Fruit fly (Drosophila melanogaster) whole organism, embryonic: ENCODE results near the gene Nep5.
A peak's percentile ranks its signal among the peaks of the same experiment; 100 is the strongest.

ENCODE experiments used
- Atf3 ChIP-seq: fragments of 200-800 bp; sonication (Bioruptor generic); optimal IDR thresholded peaks from 3 replicates; lab custom pipeline; 2016; ENCODE audit warnings: missing biosample characterization, missing genetic modification characterization
- BEAF-32 ChIP-seq: fragments of 200-800 bp; sonication (Bioruptor generic); optimal IDR thresholded peaks from 3 replicates; lab custom pipeline; 2017; ENCODE audit warnings: missing biosample characterization, missing genetic modification characterization, mild to moderate bottlenecking, moderate library complexity, missing genetic modification reagents
- CG1024 ChIP-seq: fragments of 200-800 bp; sonication (Bioruptor generic); IDR thresholded peaks from 2 replicates; pipeline ENCODE4 v1.3.6; 2022; ENCODE audit warnings: missing biosample characterization, missing genetic modification characterization
- CG10462 ChIP-seq: fragments of 200-800 bp; sonication (Bioruptor generic); optimal IDR thresholded peaks from 2 replicates; lab custom pipeline; 2016; ENCODE audit warnings: missing biosample characterization, missing genetic modification characterization
- CG12071 ChIP-seq: fragments of 200-800 bp; sonication (Bioruptor generic); optimal IDR thresholded peaks from 3 replicates; lab custom pipeline; 2018; ENCODE audit warnings: missing biosample characterization, mild to moderate bottlenecking, missing genetic modification characterization
- CG12391 ChIP-seq: fragments of 200-800 bp; sonication (Bioruptor generic); optimal IDR thresholded peaks from 3 replicates; lab custom pipeline; 2018; ENCODE audit warnings: missing biosample characterization, mild to moderate bottlenecking, missing genetic modification characterization, moderate library complexity
- CG12659 ChIP-seq: fragments of 200-800 bp; sonication (Bioruptor generic); optimal IDR thresholded peaks from 3 replicates; lab custom pipeline; 2017; ENCODE audit warnings: mild to moderate bottlenecking, missing biosample characterization, missing genetic modification reagents, missing genetic modification characterization
- CG13424 ChIP-seq: fragments of 200-800 bp; sonication (Bioruptor generic); optimal IDR thresholded peaks from 2 replicates; lab custom pipeline; 2019; ENCODE audit warnings: missing biosample characterization, mild to moderate bottlenecking, missing genetic modification characterization, moderate library complexity
- CG14050 ChIP-seq: fragments of 200-800 bp; sonication (Bioruptor generic); IDR thresholded peaks from 3 replicates; pipeline ENCODE4 v1.3.6; 2022; ENCODE audit warnings: missing biosample characterization, missing genetic modification characterization
- CG16863 ChIP-seq: fragments of 200-800 bp; sonication (Bioruptor generic); optimal IDR thresholded peaks from 3 replicates; lab custom pipeline; 2016; ENCODE audit warnings: missing biosample characterization, missing genetic modification characterization
- CG17328 ChIP-seq: fragments of 200-800 bp; sonication (Bioruptor generic); IDR thresholded peaks from 2 replicates; pipeline ENCODE4 v1.3.6; 2022; ENCODE audit warnings: missing biosample characterization, missing genetic modification characterization
- CG1792 ChIP-seq: fragments of 200-800 bp; sonication (Bioruptor generic); optimal IDR thresholded peaks from 2 replicates; lab custom pipeline; 2016; ENCODE audit warnings: missing biosample characterization, missing genetic modification characterization
- CG31365 ChIP-seq: fragments of 200-800 bp; sonication (Bioruptor generic); optimal IDR thresholded peaks from 2 replicates; lab custom pipeline; 2018; ENCODE audit warnings: missing biosample characterization, mild to moderate bottlenecking, missing genetic modification characterization
- CG31388 ChIP-seq: fragments of 200-800 bp; sonication (Bioruptor generic); optimal IDR thresholded peaks from 2 replicates; lab custom pipeline; 2016; ENCODE audit warnings: missing biosample characterization, missing genetic modification characterization
- CG32767 ChIP-seq: fragments of 200-800 bp; sonication (Bioruptor generic); IDR thresholded peaks from 2 replicates; pipeline ENCODE4 v1.3.6; 2022; ENCODE audit warnings: missing biosample characterization, missing genetic modification characterization
- CG5180 ChIP-seq: fragments of 200-800 bp; sonication (Bioruptor generic); optimal IDR thresholded peaks from 3 replicates; lab custom pipeline; 2017; ENCODE audit warnings: missing biosample characterization, missing genetic modification characterization, mild to moderate bottlenecking, moderate library complexity, missing genetic modification reagents
- CG6813 ChIP-seq: fragments of 200-800 bp; sonication (Bioruptor generic); optimal IDR thresholded peaks from 2 replicates; lab custom pipeline; 2017; ENCODE audit warnings: missing biosample characterization, missing genetic modification characterization, mild to moderate bottlenecking, moderate library complexity, missing genetic modification reagents
- CG7357 ChIP-seq: fragments of 200-800 bp; sonication (Bioruptor generic); IDR thresholded peaks from 3 replicates; pipeline ENCODE4 v1.3.6; 2022; ENCODE audit warnings: missing biosample characterization, missing genetic modification characterization
- CG7963 ChIP-seq: fragments of 200-800 bp; sonication (Bioruptor generic); IDR thresholded peaks from 3 replicates; pipeline ENCODE4 v1.3.6; 2022; ENCODE audit warnings: missing biosample characterization, missing genetic modification characterization; ENCODE audit not compliant: partially characterized antibody
- CG8765 ChIP-seq: fragments of 200-800 bp; sonication (Bioruptor generic); IDR thresholded peaks from 2 replicates; pipeline ENCODE4 v1.3.6; 2022; ENCODE audit warnings: missing biosample characterization, missing genetic modification characterization
- CkIIα-i1 ChIP-seq: fragments of 200-800 bp; sonication (Bioruptor generic); IDR thresholded peaks from 2 replicates; pipeline ENCODE4 v1.3.6; 2022; ENCODE audit warnings: missing biosample characterization, missing genetic modification characterization
- D19A ChIP-seq: fragments of 200-800 bp; optimal IDR thresholded peaks from 3 replicates; lab custom pipeline; 2019; ENCODE audit warnings: missing biosample characterization, mild to moderate bottlenecking, missing genetic modification characterization, moderate library complexity
- Doc3 ChIP-seq: fragments of 200-800 bp; sonication (Bioruptor generic); IDR thresholded peaks from 3 replicates; pipeline ENCODE4 v1.3.6; 2022; ENCODE audit warnings: missing biosample characterization, missing genetic modification characterization; ENCODE audit not compliant: partially characterized antibody
- ERR ChIP-seq: fragments of 200-800 bp; sonication (Bioruptor generic); optimal IDR thresholded peaks from 2 replicates; lab custom pipeline; 2016; ENCODE audit warnings: missing biosample characterization, missing genetic modification characterization
- Eip74EF ChIP-seq, 2 experiments: fragments of 200-800 bp in 1 of 2; fragments of >200 bp in 1 of 2; sonication (Bioruptor generic) in 1 of 2; optimal IDR thresholded peaks; 2 replicates each; lab custom pipeline; 2017 to 2019; ENCODE audit warnings: missing biosample characterization in 2 of 2, missing genetic modification characterization in 2 of 2, mild to moderate bottlenecking in 1 of 2, moderate library complexity in 1 of 2
- Hmx ChIP-seq: fragments of 200-800 bp; sonication (Bioruptor generic); optimal IDR thresholded peaks from 2 replicates; lab custom pipeline; 2016; ENCODE audit warnings: missing biosample characterization, missing genetic modification characterization
- NFAT ChIP-seq: fragments of 200-800 bp; sonication (Bioruptor generic); IDR thresholded peaks from 2 replicates; pipeline ENCODE4 v1.3.6; 2022; ENCODE audit warnings: missing biosample characterization, missing genetic modification characterization
- NfI ChIP-seq: fragments of 200-800 bp; sonication (Bioruptor generic); optimal IDR thresholded peaks from 3 replicates; lab custom pipeline; 2018; ENCODE audit warnings: missing biosample characterization, mild to moderate bottlenecking, missing genetic modification characterization, moderate library complexity
- Rx ChIP-seq: fragments of 200-800 bp; sonication (Bioruptor generic); IDR thresholded peaks from 2 replicates; pipeline ENCODE4 v1.3.6; 2022; ENCODE audit warnings: missing biosample characterization, missing genetic modification characterization
- Side ChIP-seq: fragments of 200-800 bp; sonication (Bioruptor generic); optimal IDR thresholded peaks from 2 replicates; lab custom pipeline; 2016; ENCODE audit warnings: missing biosample characterization, missing genetic modification characterization
- croc ChIP-seq: fragments of 200-800 bp; sonication (Bioruptor generic); conservative IDR thresholded peaks from 3 replicates; pipeline ENCODE4 v1.3.6; 2022; ENCODE audit warnings: missing biosample characterization, missing genetic modification characterization
- fd96Cb ChIP-seq: fragments of 200-800 bp; sonication (Bioruptor generic); optimal IDR thresholded peaks from 2 replicates; lab custom pipeline; 2018; ENCODE audit warnings: missing biosample characterization, mild to moderate bottlenecking, missing genetic modification characterization, moderate library complexity
- ftz-f1 ChIP-seq: fragments of 200-800 bp; sonication (Bioruptor generic); optimal IDR thresholded peaks from 2 replicates; lab custom pipeline; 2016; ENCODE audit warnings: missing biosample characterization, missing genetic modification characterization
- gcm ChIP-seq: fragments of 200-800 bp; sonication (Bioruptor generic); optimal IDR thresholded peaks from 2 replicates; lab custom pipeline; 2019; ENCODE audit warnings: missing biosample characterization, mild to moderate bottlenecking, missing genetic modification characterization, moderate library complexity
- gem ChIP-seq: fragments of 200-800 bp; sonication (Bioruptor generic); optimal IDR thresholded peaks from 2 replicates; lab custom pipeline; 2019; ENCODE audit warnings: missing biosample characterization, mild to moderate bottlenecking, missing genetic modification characterization, moderate library complexity
- hbn ChIP-seq: fragments of 200-800 bp; sonication (Bioruptor generic); IDR thresholded peaks from 2 replicates; pipeline ENCODE4 v1.3.6; 2022; ENCODE audit warnings: missing biosample characterization, missing genetic modification characterization; ENCODE audit not compliant: partially characterized antibody
- ind ChIP-seq: fragments of 200-800 bp; sonication (Bioruptor generic); optimal IDR thresholded peaks from 3 replicates; lab custom pipeline; 2016; ENCODE audit warnings: missing biosample characterization, missing genetic modification characterization
- mld ChIP-seq: fragments of 200-800 bp; sonication (Bioruptor generic); IDR thresholded peaks from 3 replicates; pipeline ENCODE4 v1.3.6; 2022; ENCODE audit warnings: missing biosample characterization, missing genetic modification characterization; ENCODE audit not compliant: partially characterized antibody
- oc ChIP-seq: fragments of 200-800 bp; sonication (Bioruptor generic); optimal IDR thresholded peaks from 2 replicates; lab custom pipeline; 2018; ENCODE audit warnings: missing biosample characterization, mild to moderate bottlenecking, missing genetic modification characterization, moderate library complexity
- pan ChIP-seq, 4 experiments: fragments of >200 bp in 3 of 4; fragments of 200-800 bp in 1 of 4; sonication (Bioruptor generic) in 1 of 4; optimal IDR thresholded peaks in 3 of 4; IDR thresholded peaks in 1 of 4; 2 replicates each; pipeline versions ENCODE4 v1.3.6 to Lab custom; 2017 to 2022; ENCODE audit warnings: missing biosample characterization in 2 of 4, missing genetic modification characterization in 2 of 4, mixed read lengths in 1 of 4
- sc ChIP-seq, 3 experiments: fragments of >200 bp in 2 of 3; fragments of 200-800 bp in 1 of 3; sonication (Bioruptor generic) in 1 of 3; optimal IDR thresholded peaks; 2 replicates in 2 of 3; 3 replicates in 1 of 3; lab custom pipeline; 2017; ENCODE audit warnings: mild to moderate bottlenecking in 1 of 3, missing biosample characterization in 1 of 3, missing genetic modification characterization in 1 of 3, missing genetic modification reagents in 1 of 3
- sna ChIP-seq: fragments of 200-800 bp; sonication (Bioruptor generic); IDR thresholded peaks from 2 replicates; pipeline ENCODE4 v1.3.6; 2022; ENCODE audit warnings: missing biosample characterization, missing genetic modification characterization; ENCODE audit not compliant: partially characterized antibody
- stc ChIP-seq: fragments of 200-800 bp; sonication (Bioruptor generic); IDR thresholded peaks from 2 replicates; pipeline ENCODE4 v1.3.6; 2022; ENCODE audit warnings: missing biosample characterization, missing genetic modification characterization
- tin ChIP-seq: fragments of 200-800 bp; sonication (Bioruptor generic); optimal IDR thresholded peaks from 3 replicates; lab custom pipeline; 2016; ENCODE audit warnings: missing biosample characterization, missing genetic modification characterization
- trem ChIP-seq: fragments of 200-800 bp; optimal IDR thresholded peaks from 3 replicates; lab custom pipeline; 2019; ENCODE audit warnings: missing biosample characterization, mild to moderate bottlenecking, missing genetic modification characterization, moderate library complexity
- trh ChIP-seq: fragments of 200-800 bp; sonication (Bioruptor generic); optimal IDR thresholded peaks from 2 replicates; lab custom pipeline; 2016; ENCODE audit warnings: missing biosample characterization, missing genetic modification characterization
- unc-4 ChIP-seq: fragments of 200-800 bp; sonication (Bioruptor generic); IDR thresholded peaks from 2 replicates; pipeline ENCODE4 v1.3.6; 2022; ENCODE audit warnings: missing biosample characterization, missing genetic modification characterization; ENCODE audit not compliant: partially characterized antibody

Gene Nep5

dm6 chr3R:27069810-27070625, 6.0 kb upstream of the Nep5 start, which contains the start of gene spz (continued):
- no peak for TF ChIP-seq Rx (GFP tag; lab: Robert Waterston, UW)
- no peak for TF ChIP-seq sna
- no peak for TF ChIP-seq CG1024 (GFP tag; lab: Robert Waterston, UW)
- TF ChIP-seq hbn = 0 out of 2 replicates have a peak, but pooled peaks have one; percentile 24
- TF ChIP-seq CG8765 (GFP tag; lab: Robert Waterston, UW) = no peak
- no peak for TF ChIP-seq mld
- peak; percentile 60 for TF ChIP-seq ftz-f1 (GFP tag; lab: Kevin White, UChicago)
- no peak for TF ChIP-seq Side (GFP tag; lab: Kevin White, UChicago)
- peak; percentile 4 for TF ChIP-seq NfI (GFP tag; lab: Kevin White, UChicago)
- TF ChIP-seq gem = peak; percentile 61
- no peak for TF ChIP-seq trem (tag; lab: Kevin White, UChicago)
- TF ChIP-seq pan (optimal IDR thresholded peaks at IDR 0.05; lab: Kevin White, UChicago) = no peak
- peak in 1 of 2 experiments; percentile 29 for TF ChIP-seq pan (GFP tag; optimal IDR thresholded peaks at IDR 0.05 in 1 of 2, IDR thresholded peaks at IDR 0.05 in 1 of 2)
- no peak for TF ChIP-seq NFAT (GFP tag; lab: Robert Waterston, UW)
- TF ChIP-seq ERR (GFP tag; lab: Kevin White, UChicago) = no peak
- TF ChIP-seq CG7963 = no peak
- no peak for TF ChIP-seq Atf3 (GFP tag; lab: Kevin White, UChicago)
- no peak for TF ChIP-seq Eip74EF (GFP tag; optimal IDR thresholded peaks at IDR 0.05; lab: Kevin White, UChicago)
- no peak for TF ChIP-seq CG1792
- 0 out of 3 replicates have a peak, but pooled peaks have one; percentile 28 for TF ChIP-seq Doc3
- TF ChIP-seq Hmx (GFP tag; lab: Kevin White, UChicago) = no peak
- peak; percentile 4 for TF ChIP-seq CG13424 (tag; lab: Kevin White, UChicago)
- no peak for TF ChIP-seq CG10462
- TF ChIP-seq BEAF-32 = no peak
- TF ChIP-seq CG31388 (GFP tag; lab: Kevin White, UChicago) = no peak
- no peak for TF ChIP-seq CG16863 (GFP tag; lab: Kevin White, UChicago)
- TF ChIP-seq CG6813 (GFP tag; lab: Kevin White, UChicago) = no peak
- no peak for TF ChIP-seq CG5180 (GFP tag; lab: Kevin White, UChicago)
- TF ChIP-seq D19A (tag; lab: Kevin White, UChicago) = no peak
- TF ChIP-seq stc (GFP tag; lab: Robert Waterston, UW) = peak; percentile 14; the same call in 1 of the 2 replicates
- peak; percentile 6 for TF ChIP-seq fd96Cb (tag; lab: Kevin White, UChicago)
- no peak for TF ChIP-seq CG12659 (GFP tag; lab: Kevin White, UChicago)
- TF ChIP-seq CG17328 (GFP tag; lab: Robert Waterston, UW) = no peak
- no peak for TF ChIP-seq CG31365 (tag; lab: Kevin White, UChicago)
- peak; percentile 37 for TF ChIP-seq oc (tag; lab: Kevin White, UChicago)
- TF ChIP-seq CG12391 (tag; lab: Kevin White, UChicago) = no peak
- no peak for TF ChIP-seq CG7357 (GFP tag; lab: Robert Waterston, UW)
- TF ChIP-seq CkIIα-i1 (GFP tag; lab: Robert Waterston, UW) = no peak
- no peak for TF ChIP-seq gcm (GFP tag; lab: Kevin White, UChicago)
- no peak for TF ChIP-seq sc (optimal IDR thresholded peaks at IDR 0.05; lab: Kevin White, UChicago)
- TF ChIP-seq sc (GFP tag; optimal IDR thresholded peaks at IDR 0.05; lab: Kevin White, UChicago) = no peak
- TF ChIP-seq ind (GFP tag; lab: Kevin White, UChicago) = no peak
- TF ChIP-seq unc-4 (GFP tag; lab: Robert Waterston, UW) = 0 out of 2 replicates have a peak, but pooled peaks have one; percentile 26
- TF ChIP-seq tin (GFP tag; lab: Kevin White, UChicago) = no peak
- no peak for TF ChIP-seq CG14050
- TF ChIP-seq croc (GFP tag; lab: Robert Waterston, UW) = no peak
- TF ChIP-seq CG32767 (GFP tag; lab: Robert Waterston, UW) = no peak
- no peak for TF ChIP-seq CG12071 (GFP tag; lab: Kevin White, UChicago)
- no peak for TF ChIP-seq trh (GFP tag; lab: Kevin White, UChicago)
